Worm (Caenorhabditis elegans) whole organism, late embryonic: ENCODE measurements around the gene fbxa-51.

Experiments used
- C08G9.2 ChIP-seq: sonication (generic microtip); optimal IDR thresholded peaks from 2 replicates; lab custom pipeline; 2016; ENCODE audit warnings: mild to moderate bottlenecking, missing genetic modification characterization, moderate library complexity, missing compliant biosample characterization
- C38D4.7 ChIP-seq: fragments of 200-800 bp; sonication (Bioruptor generic); optimal IDR thresholded peaks from 2 replicates; lab custom pipeline; 2018; ENCODE audit warnings: mild to moderate bottlenecking, missing genetic modification characterization, moderate library complexity, missing compliant biosample characterization
- F13H6.1 ChIP-seq: sonication (generic microtip); optimal IDR thresholded peaks from 2 replicates; lab custom pipeline; 2016; ENCODE audit warnings: missing genetic modification characterization, missing compliant biosample characterization
- K02D7.2 ChIP-seq: sonication (generic microtip); optimal IDR thresholded peaks from 2 replicates; lab custom pipeline; 2017; ENCODE audit warnings: mild to moderate bottlenecking, missing genetic modification characterization, missing compliant biosample characterization
- T23F11.4 ChIP-seq: fragments of 200-800 bp; sonication (Bioruptor generic); optimal IDR thresholded peaks from 2 replicates; lab custom pipeline; 2018; ENCODE audit warnings: mild to moderate bottlenecking, missing genetic modification characterization, missing compliant biosample characterization
- Y22D7AL.16 ChIP-seq: sonication (generic microtip); optimal IDR thresholded peaks from 2 replicates; lab custom pipeline; 2016; ENCODE audit warnings: missing genetic modification characterization, missing compliant biosample characterization
- ceh-14 ChIP-seq: sonication (generic microtip); optimal IDR thresholded peaks from 2 replicates; lab custom pipeline; 2016; ENCODE audit warnings: missing genotype, missing genetic modification characterization, missing compliant biosample characterization
- ceh-18 ChIP-seq: sonication (generic microtip); optimal IDR thresholded peaks from 2 replicates; lab custom pipeline; 2016; ENCODE audit warnings: missing genetic modification characterization, missing compliant biosample characterization
- ceh-19 ChIP-seq: fragments of 200-800 bp; sonication (Bioruptor generic); optimal IDR thresholded peaks from 2 replicates; lab custom pipeline; 2018; ENCODE audit warnings: mild to moderate bottlenecking, missing genetic modification characterization, missing compliant biosample characterization
- ceh-2 ChIP-seq: sonication (generic microtip); optimal IDR thresholded peaks from 2 replicates; lab custom pipeline; 2016; ENCODE audit warnings: missing genotype, missing genetic modification characterization, missing compliant biosample characterization
- ceh-24 ChIP-seq: sonication (generic microtip); optimal IDR thresholded peaks from 2 replicates; lab custom pipeline; 2016; ENCODE audit warnings: mild to moderate bottlenecking, missing genetic modification characterization, missing compliant biosample characterization
- ceh-31 ChIP-seq: sonication (generic microtip); optimal IDR thresholded peaks from 2 replicates; lab custom pipeline; 2016; ENCODE audit warnings: missing genetic modification characterization, missing compliant biosample characterization
- ceh-34 ChIP-seq: sonication (generic microtip); optimal IDR thresholded peaks from 2 replicates; lab custom pipeline; 2016; ENCODE audit warnings: mild to moderate bottlenecking, missing genetic modification characterization, missing compliant biosample characterization
- ceh-48 ChIP-seq: sonication (generic microtip); optimal IDR thresholded peaks from 2 replicates; lab custom pipeline; 2016; ENCODE audit warnings: missing genetic modification characterization, inconsistent platforms, missing compliant biosample characterization
- ceh-6 ChIP-seq: fragments of 200-800 bp; sonication (Bioruptor generic); optimal IDR thresholded peaks from 2 replicates; lab custom pipeline; 2018; ENCODE audit warnings: mild to moderate bottlenecking, missing genetic modification characterization, missing compliant biosample characterization
- che-1 ChIP-seq: sonication (generic microtip); optimal IDR thresholded peaks from 2 replicates; lab custom pipeline; 2016; ENCODE audit warnings: mild to moderate bottlenecking, missing genetic modification characterization, missing compliant biosample characterization
- elt-2 ChIP-seq: sonication (generic microtip); optimal IDR thresholded peaks from 2 replicates; lab custom pipeline; 2016; ENCODE audit warnings: missing genetic modification reagents, missing genetic modification characterization, missing compliant biosample characterization
- elt-4 ChIP-seq: sonication (generic microtip); optimal IDR thresholded peaks from 2 replicates; lab custom pipeline; 2016; ENCODE audit warnings: missing genetic modification characterization, missing compliant biosample characterization
- ets-4 ChIP-seq: sonication (generic microtip); optimal IDR thresholded peaks from 2 replicates; lab custom pipeline; 2016; ENCODE audit warnings: missing genetic modification characterization, missing compliant biosample characterization
- eyg-1 ChIP-seq: sonication (generic microtip); optimal IDR thresholded peaks from 2 replicates; lab custom pipeline; 2016; ENCODE audit warnings: missing genotype, missing genetic modification characterization, missing compliant biosample characterization
- fax-1 ChIP-seq: sonication (generic microtip); optimal IDR thresholded peaks from 2 replicates; lab custom pipeline; 2016; ENCODE audit warnings: missing genotype, missing genetic modification characterization, missing compliant biosample characterization
- fkh-6 ChIP-seq: sonication (generic microtip); optimal IDR thresholded peaks from 2 replicates; lab custom pipeline; 2016; ENCODE audit warnings: missing genetic modification characterization, missing compliant biosample characterization
- gmeb-2 ChIP-seq: sonication (generic microtip); optimal IDR thresholded peaks from 2 replicates; lab custom pipeline; 2016; ENCODE audit warnings: missing genetic modification characterization, inconsistent platforms, missing compliant biosample characterization
- hlh-13 ChIP-seq: fragments of 200-800 bp; sonication (Bioruptor generic); optimal IDR thresholded peaks from 2 replicates; lab custom pipeline; 2018; ENCODE audit warnings: mild to moderate bottlenecking, missing genetic modification characterization, missing compliant biosample characterization
- hlh-6 ChIP-seq: sonication (generic microtip); optimal IDR thresholded peaks from 2 replicates; lab custom pipeline; 2016; ENCODE audit warnings: missing genotype, missing genetic modification characterization, missing compliant biosample characterization
- hlh-8 ChIP-seq: sonication (generic microtip); optimal IDR thresholded peaks from 2 replicates; lab custom pipeline; 2016; ENCODE audit warnings: missing genotype, missing genetic modification characterization, missing compliant biosample characterization
- lim-6 ChIP-seq: sonication (generic microtip); optimal IDR thresholded peaks from 2 replicates; lab custom pipeline; 2016; ENCODE audit warnings: missing genetic modification characterization, missing compliant biosample characterization
- lin-11 ChIP-seq: fragments of 200-800 bp; sonication (Bioruptor generic); optimal IDR thresholded peaks from 2 replicates; lab custom pipeline; 2018; ENCODE audit warnings: mild to moderate bottlenecking, missing genetic modification characterization, missing compliant biosample characterization
- madf-2 ChIP-seq: sonication (generic microtip); optimal IDR thresholded peaks from 2 replicates; lab custom pipeline; 2017; ENCODE audit warnings: missing genetic modification characterization, missing compliant biosample characterization
- mec-3 ChIP-seq: sonication (generic microtip); optimal IDR thresholded peaks from 2 replicates; lab custom pipeline; 2016; ENCODE audit warnings: borderline replicate concordance, missing genetic modification characterization, missing compliant biosample characterization
- npax-4 ChIP-seq: sonication (generic microtip); optimal IDR thresholded peaks from 2 replicates; lab custom pipeline; 2016; ENCODE audit warnings: missing genetic modification characterization, missing compliant biosample characterization
- pag-3 ChIP-seq: sonication (generic microtip); optimal IDR thresholded peaks from 2 replicates; lab custom pipeline; 2016; ENCODE audit warnings: missing compliant biosample characterization, missing genetic modification characterization, borderline replicate concordance
- pat-9 ChIP-seq: fragments of 200-800 bp; sonication (Bioruptor generic); optimal IDR thresholded peaks from 2 replicates; lab custom pipeline; 2018; ENCODE audit warnings: mild to moderate bottlenecking, missing genetic modification characterization, moderate library complexity, missing compliant biosample characterization
- pha-2 ChIP-seq: sonication (generic microtip); optimal IDR thresholded peaks from 2 replicates; lab custom pipeline; 2017; ENCODE audit warnings: mild to moderate bottlenecking, missing genetic modification characterization, missing compliant biosample characterization
- pqm-1 ChIP-seq: sonication (generic microtip); optimal IDR thresholded peaks from 2 replicates; lab custom pipeline; 2016; ENCODE audit warnings: missing genetic modification characterization, missing compliant biosample characterization
- ref-2 ChIP-seq: sonication (generic microtip); optimal IDR thresholded peaks from 2 replicates; lab custom pipeline; 2016; ENCODE audit warnings: missing genetic modification characterization, missing compliant biosample characterization
- rnt-1 ChIP-seq: sonication (generic microtip); optimal IDR thresholded peaks from 2 replicates; lab custom pipeline; 2016; ENCODE audit warnings: missing genetic modification characterization, missing compliant biosample characterization
- sdc-2 ChIP-seq: sonication (generic microtip); optimal IDR thresholded peaks from 2 replicates; lab custom pipeline; 2016; ENCODE audit warnings: missing genotype, missing genetic modification characterization, missing compliant biosample characterization
- sox-4 ChIP-seq: sonication (generic microtip); optimal IDR thresholded peaks from 2 replicates; lab custom pipeline; 2017; ENCODE audit warnings: mild to moderate bottlenecking, missing genetic modification characterization, inconsistent platforms, missing compliant biosample characterization
- syd-9 ChIP-seq: sonication (generic microtip); optimal IDR thresholded peaks from 2 replicates; lab custom pipeline; 2016; ENCODE audit warnings: mild to moderate bottlenecking, missing genetic modification characterization, moderate library complexity, missing compliant biosample characterization
- tbx-2 ChIP-seq: sonication (generic microtip); optimal IDR thresholded peaks from 2 replicates; lab custom pipeline; 2016; ENCODE audit warnings: missing genetic modification characterization, missing compliant biosample characterization
- tbx-7 ChIP-seq: sonication (generic microtip); optimal IDR thresholded peaks from 2 replicates; lab custom pipeline; 2016; ENCODE audit warnings: missing genotype, missing genetic modification characterization, missing compliant biosample characterization
- ttx-3 ChIP-seq: sonication (generic microtip); optimal IDR thresholded peaks from 2 replicates; lab custom pipeline; 2016; ENCODE audit warnings: missing genetic modification reagents, missing genetic modification characterization, missing compliant biosample characterization
- unc-42 ChIP-seq: sonication (generic microtip); optimal IDR thresholded peaks from 2 replicates; lab custom pipeline; 2016; ENCODE audit warnings: missing genotype, missing genetic modification characterization, missing compliant biosample characterization
- unc-86 ChIP-seq: sonication (generic microtip); optimal IDR thresholded peaks from 2 replicates; lab custom pipeline; 2016; ENCODE audit warnings: missing genetic modification characterization, missing compliant biosample characterization
- zip-5 ChIP-seq: sonication (generic microtip); optimal IDR thresholded peaks from 2 replicates; lab custom pipeline; 2016; ENCODE audit warnings: missing genetic modification characterization, missing compliant biosample characterization
- ztf-16 ChIP-seq: sonication (generic microtip); optimal IDR thresholded peaks from 2 replicates; lab custom pipeline; 2017; ENCODE audit warnings: missing genetic modification characterization, missing compliant biosample characterization

Gene fbxa-51

DNA sequence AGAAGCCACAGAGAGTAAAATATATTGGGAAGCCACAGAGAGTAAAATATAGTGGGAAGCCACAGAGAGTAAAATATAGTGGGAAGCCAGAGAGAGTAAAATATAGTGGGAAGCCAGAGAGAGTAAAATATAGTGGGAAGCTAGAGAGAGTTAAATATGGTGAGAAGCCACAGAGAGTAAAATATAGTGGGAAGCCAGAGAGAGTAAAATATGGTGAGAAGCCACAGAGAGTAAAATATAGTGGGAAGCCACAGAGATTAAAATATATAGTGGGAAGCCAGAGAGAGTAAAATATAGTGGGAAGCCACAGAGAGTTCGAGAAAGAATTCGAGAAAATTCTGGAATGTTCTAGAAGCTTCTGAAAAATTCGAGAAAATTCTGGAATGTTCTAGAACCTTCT, 30.7 kb upstream of the fbxa-51 start:
- TF ChIP-seq unc-86 (tag; lab: Kevin White, UChicago) (peak; percentile 35), F13H6.1 (tag; lab: Kevin White, UChicago) (peak; percentile 79), unc-42 (tag; lab: Kevin White, UChicago) (peak; percentile 67), ttx-3 (peak; percentile 41), C08G9.2 (peak; percentile 76), tbx-7 (peak; percentile 62), ceh-48 (tag; lab: Kevin White, UChicago) (peak; percentile 74), ceh-14 (tag; lab: Kevin White, UChicago) (peak; percentile 83), lin-11 (tag; lab: Kevin White, UChicago) (peak; percentile 94), tbx-2 (peak; percentile 97), sdc-2 (tag; lab: Kevin White, UChicago) (peak; percentile 72), ref-2 (tag; lab: Kevin White, UChicago) (peak; percentile 53), pha-2 (tag; lab: Kevin White, UChicago) (peak; percentile 18), ceh-31 (tag; lab: Kevin White, UChicago) (peak; percentile 81), hlh-6 (tag; lab: Kevin White, UChicago) (peak; percentile 88), sox-4 (tag; lab: Kevin White, UChicago) (peak; percentile 94), ceh-19 (peak; percentile 91), T23F11.4 (GFP tag; lab: Kevin White, UChicago) (peak; percentile 56), hlh-13 (peak; percentile 95), gmeb-2 (tag; lab: Kevin White, UChicago) (peak; percentile 80), Y22D7AL.16 (peak; percentile 97), ceh-6 (GFP tag; lab: Kevin White, UChicago) (peak; percentile 32), C38D4.7 (GFP tag; lab: Kevin White, UChicago) (peak; percentile 66), elt-2 (tag; lab: Kevin White, UChicago) (peak; percentile 19), K02D7.2 (tag; lab: Kevin White, UChicago) (peak; percentile 84), pag-3 (peak; percentile 97), ceh-34 (tag; lab: Kevin White, UChicago) (peak; percentile 84), rnt-1 (tag; lab: Kevin White, UChicago) (peak; percentile 65), hlh-8 (tag; lab: Kevin White, UChicago) (peak; percentile 91), madf-2 (tag; lab: Kevin White, UChicago) (peak; percentile 97), ceh-18 (tag; lab: Kevin White, UChicago) (peak; percentile 34), ztf-16 (tag; lab: Kevin White, UChicago) (peak; percentile 42), pqm-1 (peak; percentile 96), eyg-1 (tag; lab: Kevin White, UChicago) (peak; percentile 57), syd-9 (tag; lab: Kevin White, UChicago) (peak; percentile 63), che-1 (tag; lab: Kevin White, UChicago) (peak; percentile 84), zip-5 (peak; percentile 34), pat-9 (tag; lab: Kevin White, UChicago) (peak; percentile 89), fkh-6 (tag; lab: Kevin White, UChicago) (peak; percentile 90), ceh-2 (tag; lab: Kevin White, UChicago) (peak; percentile 45), lim-6 (tag; lab: Kevin White, UChicago) (peak; percentile 91), mec-3 (tag; lab: Kevin White, UChicago) (peak; percentile 76), elt-4 (peak; percentile 97), ets-4 (tag; lab: Kevin White, UChicago) (peak; percentile 83), npax-4 (tag; lab: Kevin White, UChicago) (peak; percentile 79), ceh-24 (tag; lab: Kevin White, UChicago) (peak; percentile 12), fax-1 (peak; percentile 79)
